Fruit fly (Drosophila melanogaster) whole organism, embryonic: Measurements from ENCODE around the gene CG14960.

Experiments used
- Ada2b ChIP-seq: fragments of 200-800 bp; sonication (Bioruptor generic); IDR thresholded peaks from 2 replicates; pipeline ENCODE4 v1.3.6; 2022; ENCODE audit warnings: missing biosample characterization, missing genetic modification characterization
- CG10209 ChIP-seq: fragments of 200-800 bp; sonication (Bioruptor generic); optimal IDR thresholded peaks from 3 replicates; lab custom pipeline; 2017; ENCODE audit warnings: missing biosample characterization, mild to moderate bottlenecking, missing genetic modification characterization, missing genetic modification reagents
- CG10654 ChIP-seq: fragments of 200-800 bp; sonication (Bioruptor generic); optimal IDR thresholded peaks from 2 replicates; lab custom pipeline; 2016; ENCODE audit warnings: missing biosample characterization, missing genetic modification characterization
- CG11085 ChIP-seq: fragments of 200-800 bp; sonication (Bioruptor generic); IDR thresholded peaks from 2 replicates; pipeline ENCODE4 v1.3.6; 2022; ENCODE audit warnings: missing biosample characterization, missing genetic modification characterization
- CG11696 ChIP-seq: fragments of 200-800 bp; sonication (Bioruptor generic); IDR thresholded peaks from 2 replicates; pipeline ENCODE4 v1.3.6; 2022; ENCODE audit warnings: missing biosample characterization, missing genetic modification characterization
- CG13287 ChIP-seq: fragments of 200-800 bp; sonication (Bioruptor generic); IDR thresholded peaks from 2 replicates; pipeline ENCODE4 v1.3.6; 2022; ENCODE audit warnings: missing biosample characterization, missing genetic modification characterization; ENCODE audit not compliant: partially characterized antibody
- CG13894 ChIP-seq: fragments of 200-800 bp; sonication (Bioruptor generic); optimal IDR thresholded peaks from 3 replicates; lab custom pipeline; 2018; ENCODE audit warnings: missing biosample characterization, mild to moderate bottlenecking, missing genetic modification characterization, moderate library complexity
- CG14441 ChIP-seq: fragments of 200-800 bp; sonication (Bioruptor generic); IDR thresholded peaks from 2 replicates; pipeline ENCODE4 v1.3.6; 2022; ENCODE audit warnings: missing biosample characterization, missing genetic modification characterization
- CG14710 ChIP-seq: fragments of 200-800 bp; sonication (Bioruptor generic); optimal IDR thresholded peaks from 3 replicates; lab custom pipeline; 2019; ENCODE audit warnings: missing biosample characterization, mild to moderate bottlenecking, missing genetic modification characterization, moderate library complexity
- CG14860 ChIP-seq: fragments of 200-800 bp; sonication (Bioruptor generic); IDR thresholded peaks from 3 replicates; pipeline ENCODE4 v1.3.6; 2022; ENCODE audit warnings: missing biosample characterization, missing genetic modification characterization; ENCODE audit not compliant: partially characterized antibody
- CG1602 ChIP-seq: fragments of 200-800 bp; sonication (Bioruptor generic); optimal IDR thresholded peaks from 3 replicates; lab custom pipeline; 2016; ENCODE audit warnings: missing biosample characterization, missing genetic modification characterization
- CG2129 ChIP-seq: fragments of 200-800 bp; sonication (Bioruptor generic); IDR thresholded peaks from 2 replicates; pipeline ENCODE4 v1.3.6; 2022; ENCODE audit warnings: missing biosample characterization, missing genetic modification characterization; ENCODE audit not compliant: partially characterized antibody
- CG2199 ChIP-seq: fragments of 200-800 bp; sonication (Bioruptor generic); IDR thresholded peaks from 3 replicates; pipeline ENCODE4 v1.3.6; 2022; ENCODE audit warnings: missing biosample characterization, missing genetic modification characterization
- CG2202 ChIP-seq: fragments of 200-800 bp; sonication (Bioruptor generic); optimal IDR thresholded peaks from 2 replicates; lab custom pipeline; 2018; ENCODE audit warnings: missing biosample characterization, mild to moderate bottlenecking, missing genetic modification characterization
- CG30403 ChIP-seq: fragments of 200-800 bp; sonication (Bioruptor generic); optimal IDR thresholded peaks from 3 replicates; lab custom pipeline; 2016; ENCODE audit warnings: missing biosample characterization, missing genetic modification characterization
- CG32767 ChIP-seq: fragments of 200-800 bp; sonication (Bioruptor generic); IDR thresholded peaks from 2 replicates; pipeline ENCODE4 v1.3.6; 2022; ENCODE audit warnings: missing biosample characterization, missing genetic modification characterization
- CG3838 ChIP-seq: fragments of 200-800 bp; sonication (Bioruptor generic); optimal IDR thresholded peaks from 3 replicates; lab custom pipeline; 2016; ENCODE audit warnings: missing biosample characterization, missing genetic modification characterization
- CG4282 ChIP-seq: fragments of 200-800 bp; sonication (Bioruptor generic); optimal IDR thresholded peaks from 2 replicates; lab custom pipeline; 2016; ENCODE audit warnings: missing biosample characterization, missing genetic modification characterization
- CG6254 ChIP-seq: fragments of 200-800 bp; sonication (Bioruptor generic); optimal IDR thresholded peaks from 3 replicates; lab custom pipeline; 2017; ENCODE audit warnings: mild to moderate bottlenecking, missing biosample characterization, missing genetic modification reagents, missing genetic modification characterization
- CG6689 ChIP-seq: fragments of 200-800 bp; sonication (Bioruptor generic); IDR thresholded peaks from 2 replicates; pipeline ENCODE4 v1.3.6; 2022; ENCODE audit warnings: missing biosample characterization, missing genetic modification characterization
- CG9609 ChIP-seq: fragments of 200-800 bp; sonication (Bioruptor generic); optimal IDR thresholded peaks from 3 replicates; lab custom pipeline; 2016; ENCODE audit warnings: missing biosample characterization, missing genetic modification characterization
- Chrac-16 ChIP-seq: fragments of 200-800 bp; sonication (Bioruptor generic); optimal IDR thresholded peaks from 3 replicates; lab custom pipeline; 2016; ENCODE audit warnings: missing biosample characterization, missing genetic modification characterization
- D ChIP-seq, 2 experiments: fragments of 200-800 bp in 1 of 2; fragments of >200 bp in 1 of 2; sonication (Bioruptor generic) in 1 of 2; optimal IDR thresholded peaks; 2 replicates in 1 of 2; 3 replicates in 1 of 2; lab custom pipeline; 2017; ENCODE audit warnings: mild to moderate bottlenecking in 1 of 2, missing biosample characterization in 1 of 2, missing genetic modification characterization in 1 of 2, missing genetic modification reagents in 1 of 2
- D19A ChIP-seq: fragments of 200-800 bp; optimal IDR thresholded peaks from 3 replicates; lab custom pipeline; 2019; ENCODE audit warnings: missing biosample characterization, mild to moderate bottlenecking, missing genetic modification characterization, moderate library complexity
- Deaf1 ChIP-seq: fragments of 200-800 bp; optimal IDR thresholded peaks from 3 replicates; lab custom pipeline; 2019; ENCODE audit warnings: missing biosample characterization, mild to moderate bottlenecking, missing genetic modification characterization, moderate library complexity
- Dip2 ChIP-seq: fragments of 200-800 bp; sonication (Bioruptor generic); IDR thresholded peaks from 2 replicates; pipeline ENCODE4 v1.3.6; 2022; ENCODE audit warnings: missing biosample characterization, missing genetic modification characterization
- E2f1 ChIP-seq: fragments of 200-800 bp; sonication (Bioruptor generic); IDR thresholded peaks from 2 replicates; pipeline ENCODE4 v1.3.6; 2022; ENCODE audit warnings: missing biosample characterization, missing genetic modification characterization
- E2f2 ChIP-seq: fragments of 200-800 bp; sonication (Bioruptor generic); IDR thresholded peaks from 2 replicates; pipeline ENCODE4 v1.3.6; 2022; ENCODE audit warnings: missing biosample characterization, missing genetic modification characterization
- H15 ChIP-seq: fragments of 200-800 bp; sonication (Bioruptor generic); IDR thresholded peaks from 3 replicates; pipeline ENCODE4 v1.3.6; 2022; ENCODE audit warnings: missing biosample characterization, missing genetic modification characterization
- HLH3B ChIP-seq: fragments of 200-800 bp; sonication (Bioruptor generic); IDR thresholded peaks from 2 replicates; pipeline ENCODE4 v1.3.6; 2022; ENCODE audit warnings: missing biosample characterization, missing genetic modification characterization
- HLH54F ChIP-seq: fragments of 200-800 bp; sonication (Bioruptor generic); optimal IDR thresholded peaks from 3 replicates; lab custom pipeline; 2016; ENCODE audit warnings: missing biosample characterization, missing genetic modification characterization
- Hand ChIP-seq: fragments of 200-800 bp; sonication (Bioruptor generic); optimal IDR thresholded peaks from 2 replicates; lab custom pipeline; 2017; ENCODE audit warnings: mild to moderate bottlenecking, missing biosample characterization, missing genetic modification reagents, missing genetic modification characterization
- Hmr ChIP-seq: fragments of 200-800 bp; sonication (Bioruptor generic); optimal IDR thresholded peaks from 3 replicates; lab custom pipeline; 2017; ENCODE audit warnings: mild to moderate bottlenecking, missing biosample characterization, missing genetic modification reagents, missing genetic modification characterization
- Hr39 ChIP-seq: fragments of >200 bp; optimal IDR thresholded peaks from 2 replicates; lab custom pipeline; 2017
- MESR4 ChIP-seq: fragments of 200-800 bp; sonication (Bioruptor generic); optimal IDR thresholded peaks from 2 replicates; lab custom pipeline; 2018; ENCODE audit warnings: missing biosample characterization, mild to moderate bottlenecking, missing genetic modification characterization, moderate library complexity
- Nf-YA ChIP-seq: fragments of 200-800 bp; sonication (Bioruptor generic); IDR thresholded peaks from 2 replicates; pipeline ENCODE4 v1.3.6; 2022; ENCODE audit warnings: missing biosample characterization, missing genetic modification characterization
- Nf-YC ChIP-seq: fragments of 200-800 bp; optimal IDR thresholded peaks from 3 replicates; lab custom pipeline; 2019; ENCODE audit warnings: missing biosample characterization, mild to moderate bottlenecking, missing genetic modification characterization, moderate library complexity
- TFAM ChIP-seq: fragments of 200-800 bp; sonication (Bioruptor generic); optimal IDR thresholded peaks from 2 replicates; lab custom pipeline; 2017; ENCODE audit warnings: missing biosample characterization, missing genetic modification characterization, inconsistent platforms
- Usf ChIP-seq: fragments of 200-800 bp; sonication (Bioruptor generic); optimal IDR thresholded peaks from 2 replicates; lab custom pipeline; 2017; ENCODE audit warnings: missing genotype, missing biosample characterization, missing genetic modification characterization
- br ChIP-seq: fragments of >200 bp; optimal IDR thresholded peaks from 2 replicates; lab custom pipeline; 2017
- ham ChIP-seq: fragments of 200-800 bp; sonication (Bioruptor generic); IDR thresholded peaks from 2 replicates; pipeline ENCODE4 v1.3.6; 2022; ENCODE audit warnings: missing biosample characterization, missing genetic modification characterization
- jigr1 ChIP-seq: fragments of 200-800 bp; sonication (Bioruptor generic); IDR thresholded peaks from 3 replicates; pipeline ENCODE4 v1.3.6; 2022; ENCODE audit warnings: missing biosample characterization, missing genetic modification characterization
- kah ChIP-seq: fragments of 200-800 bp; sonication (Bioruptor generic); optimal IDR thresholded peaks from 2 replicates; lab custom pipeline; 2018; ENCODE audit warnings: missing biosample characterization, mild to moderate bottlenecking, missing genetic modification characterization
- klu ChIP-seq: fragments of 200-800 bp; sonication (Bioruptor generic); IDR thresholded peaks from 2 replicates; pipeline ENCODE4 v1.3.6; 2022; ENCODE audit warnings: missing biosample characterization, missing genetic modification characterization
- lmd ChIP-seq: fragments of 200-800 bp; sonication (Bioruptor generic); IDR thresholded peaks from 2 replicates; pipeline ENCODE4 v1.3.6; 2022; ENCODE audit warnings: missing biosample characterization, missing genetic modification characterization
- pb ChIP-seq: fragments of 200-800 bp; sonication (Bioruptor generic); optimal IDR thresholded peaks from 3 replicates; lab custom pipeline; 2016; ENCODE audit warnings: missing biosample characterization, missing genetic modification characterization
- pzg ChIP-seq: fragments of 200-800 bp; sonication (Bioruptor generic); optimal IDR thresholded peaks from 3 replicates; lab custom pipeline; 2018; ENCODE audit warnings: missing biosample characterization, mild to moderate bottlenecking, missing genetic modification characterization, moderate library complexity
- repo ChIP-seq: fragments of 200-800 bp; sonication (Bioruptor generic); optimal IDR thresholded peaks from 2 replicates; lab custom pipeline; 2016; ENCODE audit warnings: missing biosample characterization, missing genetic modification characterization
- shn ChIP-seq: fragments of 200-800 bp; sonication (Bioruptor generic); optimal IDR thresholded peaks from 3 replicates; lab custom pipeline; 2016; ENCODE audit warnings: missing biosample characterization, missing genetic modification characterization
- sima ChIP-seq: fragments of 200-800 bp; sonication (Bioruptor generic); optimal IDR thresholded peaks from 2 replicates; lab custom pipeline; 2016; ENCODE audit warnings: missing biosample characterization, missing genetic modification characterization
- sisA ChIP-seq: fragments of 200-800 bp; sonication (Bioruptor generic); IDR thresholded peaks from 2 replicates; pipeline ENCODE4 v1.3.6; 2022; ENCODE audit warnings: missing biosample characterization, missing genetic modification characterization

CG14960 gene

DNA sequence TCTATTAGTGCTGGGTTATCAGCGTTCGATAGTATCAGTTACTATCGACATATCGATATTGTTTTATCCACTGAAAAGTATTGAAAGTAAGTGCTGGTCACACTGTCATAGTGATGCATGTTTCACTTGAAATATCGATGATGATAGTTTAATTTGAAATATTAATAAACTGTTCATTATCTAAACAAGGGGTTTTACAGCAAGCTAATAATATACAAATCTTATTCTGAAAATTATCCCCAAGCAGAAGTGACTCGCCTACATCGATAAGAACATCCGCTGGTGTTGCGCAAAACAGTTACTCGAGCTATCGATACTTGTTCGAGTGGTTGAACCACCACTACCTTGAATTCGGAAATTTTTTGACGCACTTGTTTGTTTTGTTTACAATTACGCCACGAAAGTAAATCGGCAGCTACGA is 48.4 kb downstream of the CG14960 start, which contains the start of the genes PIG-C, CG12016 and Dpm2 (continued):
- TF ChIP-seq pb (GFP tag; lab: Kevin White, UChicago) (peak; percentile 18), Dip2 (GFP tag; lab: Robert Waterston, UW) (no peak), CG14860 (GFP tag; lab: Robert Waterston, UW) (peak; percentile 96), CG4282 (peak; percentile 19), Ada2b (GFP tag; lab: Robert Waterston, UW) (peak; percentile 43; the same call in 1 of the 2 replicates), CG11085 (peak; percentile 54), sisA (GFP tag; lab: Robert Waterston, UW) (peak; percentile 71), klu (GFP tag; lab: Robert Waterston, UW) (peak; percentile 54; the same call in 1 of the 2 replicates), Hr39 (no peak), Chrac-16 (GFP tag; lab: Kevin White, UChicago) (peak; percentile 81), Usf (GFP tag; lab: Kevin White, UChicago) (peak; percentile 56), E2f1 (GFP tag; lab: Robert Waterston, UW) (0 out of 2 replicates have a peak, but pooled peaks have one; percentile 45), CG6689 (GFP tag; lab: Robert Waterston, UW) (peak; percentile 52; the same call in 1 of the 2 replicates), CG14441 (GFP tag; lab: Robert Waterston, UW) (peak; percentile 50; the same call in 1 of the 2 replicates), CG2202 (tag; lab: Kevin White, UChicago) (peak; percentile 31), jigr1 (GFP tag; lab: Robert Waterston, UW) (no peak), CG6254 (no peak), CG10654 (GFP tag; lab: Kevin White, UChicago) (peak; percentile 22), CG9609 (GFP tag; lab: Kevin White, UChicago) (peak; percentile 67), CG1602 (GFP tag; lab: Kevin White, UChicago) (peak; percentile 59), Hand (GFP tag; lab: Kevin White, UChicago) (no peak), CG11696 (GFP tag; lab: Robert Waterston, UW) (no peak), pzg (GFP tag; lab: Kevin White, UChicago) (peak; percentile 91), shn (GFP tag; lab: Kevin White, UChicago) (peak; percentile 81), H15 (0 out of 3 replicates have a peak, but pooled peaks have one; percentile 32), CG10209 (GFP tag; lab: Kevin White, UChicago) (peak; percentile 35), Deaf1 (peak; percentile 58), kah (GFP tag; lab: Kevin White, UChicago) (peak; percentile 33), MESR4 (GFP tag; lab: Kevin White, UChicago) (no peak), D19A (peak; percentile 18), Hmr (no peak), CG32767 (GFP tag; lab: Robert Waterston, UW) (no peak), CG14710 (tag; lab: Kevin White, UChicago) (peak; percentile 88), TFAM (GFP tag; lab: Kevin White, UChicago) (no peak), br (lab: Kevin White, UChicago) (no peak), ham (GFP tag; lab: Robert Waterston, UW) (no peak), lmd (peak; percentile 65; the same call in 1 of the 2 replicates), CG30403 (peak; percentile 86), HLH54F (peak; percentile 78), repo (peak; percentile 52), CG3838 (GFP tag; lab: Kevin White, UChicago) (peak; percentile 27), CG2199 (no peak), Nf-YC (tag; lab: Kevin White, UChicago) (peak; percentile 70), Nf-YA (0 out of 2 replicates have a peak, but pooled peaks have one; percentile 6), CG2129 (peak; percentile 95), sima (GFP tag; lab: Kevin White, UChicago) (no peak), E2f2 (GFP tag; lab: Robert Waterston, UW) (peak; percentile 56), HLH3B (GFP tag; lab: Robert Waterston, UW) (peak; percentile 58; the same call in 1 of the 2 replicates), CG13894 (tag; lab: Kevin White, UChicago) (no peak), D (optimal IDR thresholded peaks at IDR 0.05; lab: Kevin White, UChicago) (no peak), D (GFP tag; optimal IDR thresholded peaks at IDR 0.05; lab: Kevin White, UChicago) (peak; percentile 39), CG13287 (GFP tag; lab: Robert Waterston, UW) (peak; percentile 97)
